Worm (Caenorhabditis elegans) whole organism, L4/young adult: ENCODE data around the gene chil-23.
"Not testable (repeated sequence)": the region's sequence is repeated elsewhere in the genome, so short reads cannot be mapped to it uniquely, and the experiment has no call there.

Experiments used
- W03F9.2 ChIP-seq: fragments of 150-350 bp; optimal IDR thresholded peaks from 2 replicates; lab custom pipeline; 2014; ENCODE audit warnings: missing biosample characterization, missing genetic modification characterization
- dao-5 ChIP-seq: sonication (generic microtip); optimal IDR thresholded peaks from 2 replicates; lab custom pipeline; 2016; ENCODE audit warnings: missing genotype, missing genetic modification characterization, moderate library complexity, missing compliant biosample characterization
- him-1 ChIP-seq: sonication (generic microtip); optimal IDR thresholded peaks from 2 replicates; lab custom pipeline; 2016; ENCODE audit warnings: missing genotype, missing genetic modification reagents, missing genetic modification characterization, missing compliant biosample characterization

- not testable (repeated sequence) for TF ChIP-seq W03F9.2, him-1, dao-5 (tag; lab: Kevin White, UChicago)
Observed at ce11 chrII:9459462-9459861, 8.9 kb downstream of the chil-23 start, which contains the start of gene R09D1.14.
